Worm (Caenorhabditis elegans): Measurements from ENCODE around the gene F22B3.7.

ce11 chrIV:11465125-11465524 is 43.5 kb upstream of the F22B3.7 start, which contains the start of gene C10C6.3:
- no peak for TF ChIP-seq lin-13 (GFP tag; optimal IDR thresholded peaks at IDR 0.05)
- TF ChIP-seq ZK546.5 (tag; optimal IDR thresholded peaks at IDR 0.05) = no peak
- TF ChIP-seq ama-1 (optimal IDR thresholded peaks at IDR 0.05) = no peak
- TF ChIP-seq nhr-12 (tag; optimal IDR thresholded peaks at IDR 0.05) = no peak
- no peak for TF ChIP-seq nhr-11 (tag; optimal IDR thresholded peaks at IDR 0.05)
- TF ChIP-seq nhr-10 (tag; optimal IDR thresholded peaks at IDR 0.05) = no peak
- no peak for TF ChIP-seq sma-9 (GFP tag; optimal IDR thresholded peaks at IDR 0.05)
- no peak for TF ChIP-seq sma-9 (tag; optimal IDR thresholded peaks at IDR 0.05)
- TF ChIP-seq lsy-2 (tag; optimal IDR thresholded peaks at IDR 0.05) = no peak
- TF ChIP-seq crh-2 (tag; optimal IDR thresholded peaks at IDR 0.05) = no peak
- TF ChIP-seq lin-39 (tag; optimal IDR thresholded peaks at IDR 0.05) = no peak
- TF ChIP-seq skn-1 (tag; optimal IDR thresholded peaks at IDR 0.05) = no peak
- TF ChIP-seq nhr-23 (tag; optimal IDR thresholded peaks at IDR 0.05) = no peak
- no peak for TF ChIP-seq nhr-25 (tag; optimal IDR thresholded peaks at IDR 0.05)

All from whole organism, L2 larva.